Worm (Caenorhabditis elegans) whole organism, young adult: ENCODE results near the gene micu-1.
"Not testable (repeated sequence)": the region's sequence is repeated elsewhere in the genome, so short reads cannot be mapped to it uniquely, and the experiment has no call there.

Source experiments
- Y53G8AR.9 ChIP-seq: fragments of 200-800 bp; sonication (Bioruptor generic); conservative IDR thresholded peaks from 2 replicates; pipeline ENCODE4 v1.3.6; 2022; ENCODE audit warnings: missing genetic modification reagents, missing genetic modification characterization, missing compliant biosample characterization
- ztf-22 ChIP-seq: fragments of 200-800 bp; sonication (Bioruptor generic); optimal IDR thresholded peaks from 2 replicates; lab custom pipeline; 2018; ENCODE audit warnings: mild to moderate bottlenecking, missing genetic modification characterization, moderate library complexity, missing compliant biosample characterization
- ztf-6 ChIP-seq: fragments of 200-800 bp; sonication (Bioruptor generic); IDR thresholded peaks from 2 replicates; pipeline ENCODE4 v1.3.6; 2022; ENCODE audit warnings: missing genetic modification reagents, missing genetic modification characterization, missing compliant biosample characterization

DNA sequence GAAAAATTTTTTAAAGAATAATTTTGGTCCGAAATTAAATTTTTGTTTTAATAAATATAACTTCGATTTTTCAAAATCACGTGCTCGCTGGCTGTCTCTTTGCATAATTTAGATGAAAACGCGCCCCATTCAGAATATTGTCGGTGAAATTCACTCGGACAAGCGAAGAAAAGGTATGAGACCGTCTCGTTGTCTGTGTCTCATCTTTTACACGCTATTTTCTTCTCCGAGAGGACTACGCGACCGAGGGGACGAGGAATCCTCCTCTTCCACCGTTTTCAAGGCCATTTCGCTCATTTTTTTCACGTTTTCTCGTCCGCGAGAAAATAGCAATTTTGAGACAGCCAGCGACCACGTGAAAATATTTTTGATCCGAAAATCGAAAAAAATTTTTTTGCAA is 34.9 kb upstream of the micu-1 start:
- not testable (repeated sequence) for TF ChIP-seq ztf-22 (GFP tag; lab: Kevin White, UChicago); Y53G8AR.9 (GFP tag; lab: Robert Waterston, UW); ztf-6 (GFP tag; lab: Robert Waterston, UW)
